Fruit fly (Drosophila melanogaster): Measurements from ENCODE around the gene Prdm13.

Gene Prdm13

DNA sequence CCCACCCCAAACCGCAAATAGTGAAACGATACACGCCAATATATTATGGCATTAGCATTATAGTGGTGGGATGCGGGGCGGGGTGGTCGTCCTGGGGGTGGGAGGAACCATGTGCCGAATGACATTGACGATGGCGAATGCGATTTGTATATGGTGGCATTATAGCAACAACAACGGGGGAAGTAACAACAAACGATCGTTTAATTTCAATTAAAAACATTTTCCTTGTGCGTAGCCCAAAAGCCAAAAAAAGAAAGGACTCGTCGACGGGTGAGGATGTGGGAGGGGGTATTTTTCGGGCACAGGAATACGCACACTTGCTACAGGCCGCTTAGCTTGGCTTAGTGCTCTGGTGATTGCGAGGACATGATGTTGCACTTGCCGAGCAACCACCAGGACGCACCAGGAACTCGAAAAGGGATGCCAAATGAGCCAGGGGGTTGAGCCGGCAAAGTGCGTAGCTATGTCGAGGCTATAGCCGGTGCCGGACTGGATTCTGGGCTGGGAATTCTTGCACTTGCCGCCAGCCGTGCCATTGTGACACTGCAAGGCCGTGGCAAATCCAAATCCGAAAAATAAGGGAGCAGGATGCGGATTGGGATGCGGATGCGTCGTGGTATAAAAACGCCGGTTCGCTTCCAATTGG, at the start of gene Prdm13:
Gene Prdm13 (plus strand): TSS at position 645 of the 646 bp plus-strand sequence.
- no peak for TF ChIP-seq CG17801 (GFP tag; optimal IDR thresholded peaks at IDR 0.05; ENCODE audit: partially characterized antibody)

dm6 chr3L:6115505-6115904, 47.4 kb upstream of the Prdm13 start:
- no peak for TF ChIP-seq CG17801 (GFP tag; optimal IDR thresholded peaks at IDR 0.05; ENCODE audit: partially characterized antibody)

- no peak for TF ChIP-seq CG17801 (GFP tag; optimal IDR thresholded peaks at IDR 0.05; ENCODE audit: partially characterized antibody)
These were observed 46.0 kb upstream of the Prdm13 start for dm6 chr3L:6116881-6117280.

dm6 chr3L:6124616-6125408, 38.1 kb upstream of the Prdm13 start:
- no peak for TF ChIP-seq CG17801 (GFP tag; optimal IDR thresholded peaks at IDR 0.05; ENCODE audit: partially characterized antibody)

dm6 chr3L:6125409-6125689, 37.6 kb upstream of the Prdm13 start:
- TF ChIP-seq CG17801 (GFP tag; optimal IDR thresholded peaks at IDR 0.05; ENCODE audit: partially characterized antibody): no peak

- TF ChIP-seq CG17801 (GFP tag; optimal IDR thresholded peaks at IDR 0.05; ENCODE audit: partially characterized antibody): no peak
These were observed 33.3 kb upstream of the Prdm13 start for dm6 chr3L:6129591-6129990.

dm6 chr3L:6130944-6131343, 32.0 kb upstream of the Prdm13 start, which contains the start of gene Lcp65Ag3:
Gene Lcp65Ag3, minus strand, starts transcription at chr3L:6130989.
- TF ChIP-seq CG17801 (GFP tag; optimal IDR thresholded peaks at IDR 0.05; ENCODE audit: partially characterized antibody): no peak

DNA sequence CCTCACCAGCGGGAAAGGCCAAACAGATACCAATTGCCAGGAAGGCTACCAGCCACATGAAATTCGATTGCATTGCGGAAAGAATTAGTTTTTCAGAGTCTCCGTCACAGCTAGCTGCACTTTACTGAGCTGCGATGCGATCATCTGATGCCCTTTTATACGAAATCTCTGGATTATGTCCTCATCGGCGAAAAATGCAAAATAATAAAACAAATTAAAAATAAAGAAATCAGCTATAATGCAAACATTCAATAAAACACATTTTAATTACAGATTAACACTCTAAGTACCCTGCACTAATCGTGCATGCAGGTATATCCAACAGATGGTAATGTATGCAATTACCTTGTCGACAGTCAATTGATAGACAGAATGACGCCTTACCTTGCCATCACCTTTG, 30.9 kb upstream of the Prdm13 start, which contains the start of gene Cpr65Au:
Gene Cpr65Au (minus strand): TSS at position 101 of the 400 bp plus-strand sequence.
- no peak for TF ChIP-seq CG17801 (GFP tag; optimal IDR thresholded peaks at IDR 0.05; ENCODE audit: partially characterized antibody)

- no peak for TF ChIP-seq CG17801 (GFP tag; optimal IDR thresholded peaks at IDR 0.05; ENCODE audit: partially characterized antibody)
These were observed 29.4 kb upstream of the Prdm13 start, which contains the start of gene Lcp65Ag2 for dm6 chr3L:6133546-6133945. Gene Lcp65Ag2, minus strand, starts transcription at chr3L:6133593.

DNA sequence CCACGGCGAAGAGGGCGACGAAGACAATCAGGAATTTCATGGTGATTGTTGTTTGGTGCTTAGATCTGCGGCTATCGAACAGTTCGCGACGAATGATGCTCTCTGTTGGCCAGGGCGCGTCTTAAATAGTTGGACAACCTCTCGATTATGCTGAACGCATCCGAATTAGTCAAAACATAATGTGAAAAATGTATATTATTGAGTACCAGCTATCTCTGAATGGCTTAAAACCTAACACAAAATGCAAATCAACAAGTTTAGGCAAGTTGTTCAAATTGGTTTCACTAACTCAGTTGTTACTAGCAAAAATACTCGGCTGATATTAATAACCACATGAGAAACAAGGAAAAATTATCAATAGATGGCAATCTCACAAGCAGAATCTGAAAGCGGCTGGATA, 27.8 kb upstream of the Prdm13 start, which contains the start of gene Lcp65Ag1:
Gene Lcp65Ag1 (minus strand): TSS at position 101 of the 400 bp plus-strand sequence.
- TF ChIP-seq CG17801 (GFP tag; optimal IDR thresholded peaks at IDR 0.05; ENCODE audit: partially characterized antibody): no peak

- TF ChIP-seq CG17801 (GFP tag; optimal IDR thresholded peaks at IDR 0.05; ENCODE audit: partially characterized antibody): no peak
These were observed 26.2 kb upstream of the Prdm13 start, which contains the start of gene Lcp65Af for dm6 chr3L:6136691-6137090. Gene Lcp65Af, minus strand, starts transcription at chr3L:6136791.

DNA sequence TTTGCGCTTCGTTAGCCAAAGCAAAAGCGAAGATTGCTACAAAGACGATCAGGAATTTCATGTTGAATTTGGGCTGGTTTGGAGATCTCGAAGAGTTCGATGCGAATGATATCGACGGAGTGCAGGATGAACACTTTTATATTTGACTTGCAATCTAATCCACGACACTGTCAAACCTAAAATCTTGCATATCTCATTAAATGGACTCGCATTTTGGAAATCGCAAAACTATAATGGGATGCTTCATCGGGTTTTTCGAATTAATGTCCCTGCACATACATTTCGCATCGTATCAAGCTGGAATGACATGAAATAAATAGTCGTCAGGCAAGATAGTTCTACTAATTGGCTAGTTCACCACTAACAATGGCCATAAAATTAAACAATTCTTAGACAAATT, 24.9 kb upstream of the Prdm13 start, which contains the start of gene Lcp65Ae:
Gene Lcp65Ae (minus strand): TSS at position 101 of the 400 bp plus-strand sequence.
- no peak for TF ChIP-seq CG17801 (GFP tag; optimal IDR thresholded peaks at IDR 0.05; ENCODE audit: partially characterized antibody)

DNA sequence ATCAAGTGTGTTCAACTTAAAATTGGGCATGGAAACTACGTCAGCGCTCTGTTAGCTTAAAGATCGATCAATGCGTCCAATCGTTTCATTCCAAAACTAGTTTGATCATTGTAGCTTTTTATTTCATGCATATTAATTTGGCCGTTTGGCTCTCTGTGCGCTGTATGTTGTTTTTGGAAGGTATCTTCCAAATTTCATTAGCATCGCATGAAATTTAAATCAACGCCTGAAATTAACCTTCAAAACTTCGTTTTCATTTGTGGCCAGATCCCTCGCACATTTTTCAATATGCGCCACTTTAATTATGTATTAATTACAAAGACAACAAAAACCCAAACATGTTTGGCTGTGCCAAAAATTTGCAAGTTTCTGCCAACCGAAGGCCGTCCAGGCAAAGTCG, 24.3 kb upstream of the Prdm13 start:
- no peak for TF ChIP-seq CG17801 (GFP tag; optimal IDR thresholded peaks at IDR 0.05; ENCODE audit: partially characterized antibody)

DNA sequence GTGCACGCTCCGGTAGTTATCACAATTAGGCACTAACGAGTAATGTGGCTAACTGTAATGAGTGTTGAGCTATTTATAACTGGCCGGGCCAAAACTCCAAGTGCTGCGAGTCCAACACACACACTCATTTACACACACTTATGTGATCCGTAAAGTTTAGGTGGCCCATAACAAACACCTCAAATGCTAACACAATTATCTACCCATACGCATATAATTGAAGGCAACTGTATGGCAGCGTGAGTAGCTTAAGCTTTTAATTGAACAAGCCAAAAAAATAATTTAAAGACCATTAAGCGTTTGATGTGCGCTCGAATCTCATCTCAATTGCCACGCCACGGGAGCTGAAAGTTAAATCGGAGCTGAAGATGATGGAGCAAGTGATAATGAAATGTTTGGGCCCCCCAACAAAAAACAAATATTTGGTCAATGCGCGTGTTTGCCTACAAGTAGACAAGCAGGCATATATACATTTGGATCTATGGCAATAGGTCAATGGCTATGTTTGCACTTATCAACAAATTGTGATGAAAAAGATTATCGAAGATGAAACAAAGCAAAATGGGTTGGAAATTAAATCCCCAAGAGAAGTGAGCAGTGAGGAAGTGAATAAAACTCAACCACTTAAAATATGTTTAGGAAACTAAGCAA, 22.9 kb upstream of the Prdm13 start, which contains the start of gene Cpr65Av:
Gene Cpr65Av (minus strand): TSS at position 51 of the 651 bp plus-strand sequence.
- no peak for TF ChIP-seq CG17801 (GFP tag; optimal IDR thresholded peaks at IDR 0.05; ENCODE audit: partially characterized antibody)

dm6 chr3L:6140771-6141472, 22.0 kb upstream of the Prdm13 start:
- TF ChIP-seq CG17801 (GFP tag; optimal IDR thresholded peaks at IDR 0.05; ENCODE audit: partially characterized antibody): no peak
